Worm (Caenorhabditis elegans): ENCODE measurements around the gene T16G1.9.

DNA sequence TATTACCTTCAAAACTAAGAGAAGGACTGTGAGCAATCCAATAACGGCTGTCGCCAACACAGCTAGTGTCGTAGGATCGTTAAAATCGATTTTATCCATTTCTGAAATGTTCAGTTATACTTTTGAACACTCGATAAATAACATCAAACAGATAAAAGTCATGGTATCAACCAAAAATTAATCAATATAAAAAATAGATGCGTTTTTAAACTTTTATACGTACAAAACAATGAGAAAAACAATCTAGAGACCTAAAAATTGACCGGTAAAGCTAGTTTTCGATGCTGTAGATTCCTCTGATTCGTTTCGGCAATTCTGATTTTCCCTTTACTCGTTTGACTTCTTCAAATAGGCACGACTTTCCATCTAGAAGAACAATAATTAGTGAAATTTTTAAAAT lies 16.4 kb upstream of the T16G1.9 start, which contains the start of gene R186.3:
- TF ChIP-seq ama-1 (optimal IDR thresholded peaks at IDR 0.05), result no peak
- no peak for TF ChIP-seq tbx-37 (GFP tag; conservative IDR thresholded peaks at IDR 0.05)
- TF ChIP-seq hmg-4 (GFP tag; optimal IDR thresholded peaks at IDR 0.05), result no peak
- TF ChIP-seq scrt-1 (GFP tag; IDR thresholded peaks at IDR 0.05), result no peak
- TF ChIP-seq F13C5.2 (tag; optimal IDR thresholded peaks at IDR 0.05), result no peak
- TF ChIP-seq aly-1 (tag; optimal IDR thresholded peaks at IDR 0.05), result no peak
- no peak for TF ChIP-seq ceh-36 (tag; optimal IDR thresholded peaks at IDR 0.05)
- TF ChIP-seq hmbx-1 (tag; optimal IDR thresholded peaks at IDR 0.05), result no peak
- TF ChIP-seq ets-7 (tag; optimal IDR thresholded peaks at IDR 0.05), result no peak
